Worm (Caenorhabditis elegans) whole organism, L1 larva: ENCODE measurements around the gene W08F4.3.

Experiments
- C04F5.9 ChIP-seq: sonication (generic microtip); optimal IDR thresholded peaks from 2 replicates; lab custom pipeline; 2016; ENCODE audit warnings: missing genetic modification characterization, missing compliant biosample characterization
- C34B4.2 ChIP-seq: sonication (generic microtip); optimal IDR thresholded peaks from 2 replicates; lab custom pipeline; 2017; ENCODE audit warnings: mild to moderate bottlenecking, missing genetic modification characterization, missing compliant biosample characterization
- F16B12.6 ChIP-seq: fragments of 150-350 bp; optimal IDR thresholded peaks from 2 replicates; lab custom pipeline; 2014; ENCODE audit warnings: missing biosample characterization, missing genetic modification characterization
- Y116A8C.19 ChIP-seq: sonication (generic microtip); optimal IDR thresholded peaks from 2 replicates; lab custom pipeline; 2016; ENCODE audit warnings: missing compliant biosample characterization, missing genetic modification characterization, borderline replicate concordance
- aly-2 ChIP-seq: fragments of 150-350 bp; optimal IDR thresholded peaks from 2 replicates; lab custom pipeline; 2014; ENCODE audit warnings: missing biosample characterization, missing genetic modification characterization
- ceh-63 ChIP-seq: fragments of 200-800 bp; sonication (Bioruptor generic); optimal IDR thresholded peaks from 2 replicates; lab custom pipeline; 2018; ENCODE audit warnings: mild to moderate bottlenecking, missing genetic modification characterization, missing compliant biosample characterization
- ceh-8 ChIP-seq: fragments of 200-800 bp; sonication (Bioruptor generic); optimal IDR thresholded peaks from 2 replicates; lab custom pipeline; 2018; ENCODE audit warnings: mild to moderate bottlenecking, missing genetic modification characterization, moderate library complexity, missing compliant biosample characterization
- ceh-82 ChIP-seq, 3 experiments: fragments of 150-350 bp in 1 of 3; sonication (generic microtip) in 2 of 3; optimal IDR thresholded peaks; 2 replicates each; lab custom pipeline; 2014 to 2017; ENCODE audit warnings: missing biosample characterization in 3 of 3, missing genetic modification characterization in 3 of 3
- ceh-88 ChIP-seq: fragments of 200-800 bp; sonication (Bioruptor generic); IDR thresholded peaks from 2 replicates; pipeline ENCODE4 v1.3.6; 2022; ENCODE audit warnings: missing genetic modification characterization, missing compliant biosample characterization
- ces-1 ChIP-seq: fragments of 150-350 bp; optimal IDR thresholded peaks from 2 replicates; lab custom pipeline; 2014; ENCODE audit warnings: missing biosample characterization, missing genetic modification reagents, missing genetic modification characterization
- dsc-1 ChIP-seq: sonication (generic microtip); optimal IDR thresholded peaks from 2 replicates; lab custom pipeline; 2016; ENCODE audit warnings: mild to moderate bottlenecking, missing genetic modification characterization, missing compliant biosample characterization
- efl-1 ChIP-seq, 4 experiments: fragments of 150-350 bp; optimal IDR thresholded peaks in 3 of 4; peaks in 1 of 4; 1 replicate in 1 of 4; 2 replicates in 3 of 4; lab custom pipeline; 2014; ENCODE audit warnings: missing biosample characterization in 2 of 4, missing genetic modification characterization in 2 of 4, missing genetic modification reagents in 2 of 4
- efl-3 ChIP-seq: fragments of 200-800 bp; sonication (Bioruptor generic); optimal IDR thresholded peaks from 2 replicates; lab custom pipeline; 2018; ENCODE audit warnings: mild to moderate bottlenecking, missing genetic modification characterization, missing compliant biosample characterization
- fkh-10 ChIP-seq: sonication (generic microtip); optimal IDR thresholded peaks from 2 replicates; lab custom pipeline; 2017; ENCODE audit warnings: missing biosample characterization, missing genetic modification reagents, missing genetic modification characterization
- fkh-8 ChIP-seq: sonication (generic microtip); optimal IDR thresholded peaks from 2 replicates; lab custom pipeline; 2016; ENCODE audit warnings: mild to moderate bottlenecking, missing genetic modification characterization, missing compliant biosample characterization
- hpl-2 ChIP-seq: fragments of 150-350 bp; optimal IDR thresholded peaks from 2 replicates; lab custom pipeline; 2014; ENCODE audit warnings: missing biosample characterization, missing genetic modification reagents, missing genetic modification characterization
- jun-1 ChIP-seq: fragments of 150-350 bp; optimal IDR thresholded peaks from 2 replicates; lab custom pipeline; 2014; ENCODE audit warnings: missing biosample characterization, missing genetic modification reagents, missing genetic modification characterization
- lin-14 ChIP-seq: fragments of 200-800 bp; sonication (Bioruptor generic); optimal IDR thresholded peaks from 2 replicates; lab custom pipeline; 2018; ENCODE audit warnings: mild to moderate bottlenecking, missing genetic modification characterization, moderate library complexity, missing compliant biosample characterization
- lin-35 ChIP-seq, 2 experiments: fragments of 150-350 bp; optimal IDR thresholded peaks; 2 replicates each; lab custom pipeline; 2014; ENCODE audit warnings: missing biosample characterization in 2 of 2, missing genetic modification characterization in 2 of 2, missing genetic modification reagents in 2 of 2
- lin-39 ChIP-seq: fragments of 150-350 bp; optimal IDR thresholded peaks from 2 replicates; lab custom pipeline; 2014; ENCODE audit warnings: missing biosample characterization, missing genetic modification reagents, missing genetic modification characterization
- lir-3 ChIP-seq: sonication (generic microtip); optimal IDR thresholded peaks from 2 replicates; lab custom pipeline; 2016; ENCODE audit warnings: mild to moderate bottlenecking, missing genetic modification characterization, moderate library complexity, missing compliant biosample characterization; ENCODE audit not compliant: poor library complexity
- mab-9 ChIP-seq: fragments of 200-800 bp; sonication (Bioruptor generic); IDR thresholded peaks from 2 replicates; pipeline ENCODE4 v1.3.6; 2022; ENCODE audit warnings: missing genetic modification reagents, missing genetic modification characterization, missing compliant biosample characterization
- mef-2 ChIP-seq: fragments of 150-350 bp; optimal IDR thresholded peaks from 2 replicates; lab custom pipeline; 2014; ENCODE audit warnings: missing biosample characterization, missing genetic modification characterization
- mep-1 ChIP-seq: fragments of 150-350 bp; optimal IDR thresholded peaks from 2 replicates; lab custom pipeline; 2014; ENCODE audit warnings: missing biosample characterization, missing genetic modification characterization
- nhr-11 ChIP-seq: fragments of 150-350 bp; optimal IDR thresholded peaks from 2 replicates; lab custom pipeline; 2014; ENCODE audit warnings: missing biosample characterization, missing genetic modification characterization
- nhr-12 ChIP-seq: sonication (generic microtip); optimal IDR thresholded peaks from 2 replicates; lab custom pipeline; 2017; ENCODE audit warnings: missing biosample characterization, missing genetic modification characterization
- nhr-19 ChIP-seq: fragments of 200-800 bp; sonication (Bioruptor generic); conservative IDR thresholded peaks from 2 replicates; pipeline ENCODE4 v1.3.6; 2022; ENCODE audit warnings: missing genetic modification characterization, missing compliant biosample characterization
- nhr-28 ChIP-seq: fragments of 150-350 bp; optimal IDR thresholded peaks from 2 replicates; lab custom pipeline; 2014; ENCODE audit warnings: missing biosample characterization, missing genetic modification characterization
- nhr-47 ChIP-seq: sonication (generic microtip); optimal IDR thresholded peaks from 2 replicates; lab custom pipeline; 2016; ENCODE audit warnings: mild to moderate bottlenecking, missing genetic modification characterization, moderate library complexity, missing compliant biosample characterization
- nhr-77 ChIP-seq: fragments of 150-350 bp; optimal IDR thresholded peaks from 2 replicates; lab custom pipeline; 2014; ENCODE audit warnings: missing biosample characterization, missing genetic modification characterization
- nhr-85 ChIP-seq: sonication (generic microtip); peaks from one replicate; lab custom pipeline; 2016; ENCODE audit warnings: missing genetic modification characterization, inconsistent platforms, missing compliant biosample characterization
- nhr-90 ChIP-seq: sonication (generic microtip); optimal IDR thresholded peaks from 2 replicates; lab custom pipeline; 2016; ENCODE audit warnings: mild to moderate bottlenecking, missing genetic modification characterization, missing compliant biosample characterization; ENCODE audit not compliant: poor library complexity
- rnt-1 ChIP-seq: sonication (generic microtip); optimal IDR thresholded peaks from 2 replicates; lab custom pipeline; 2016; ENCODE audit warnings: mild to moderate bottlenecking, missing genetic modification characterization, moderate library complexity, missing compliant biosample characterization
- skn-1 ChIP-seq: fragments of 150-350 bp; optimal IDR thresholded peaks from 2 replicates; lab custom pipeline; 2014; ENCODE audit warnings: missing biosample characterization, missing genetic modification characterization
- snpc-4 ChIP-seq: fragments of 150-350 bp; optimal IDR thresholded peaks from 2 replicates; lab custom pipeline; 2014; ENCODE audit warnings: missing biosample characterization, missing genetic modification characterization
- sptf-1 ChIP-seq: fragments of 150-350 bp; optimal IDR thresholded peaks from 2 replicates; lab custom pipeline; 2014; ENCODE audit warnings: missing biosample characterization, missing genetic modification characterization
- unc-130 ChIP-seq: fragments of 150-350 bp; optimal IDR thresholded peaks from 2 replicates; lab custom pipeline; 2017; ENCODE audit warnings: missing biosample characterization, missing genetic modification characterization, inconsistent platforms
- unc-30 ChIP-seq: sonication (generic microtip); optimal IDR thresholded peaks from 2 replicates; lab custom pipeline; 2017; ENCODE audit warnings: missing biosample characterization, missing genetic modification characterization
- unc-62 ChIP-seq: fragments of 150-350 bp; optimal IDR thresholded peaks from 2 replicates; lab custom pipeline; 2014; ENCODE audit warnings: missing biosample characterization, missing genetic modification reagents, missing genetic modification characterization
- vab-15 ChIP-seq: sonication (generic microtip); optimal IDR thresholded peaks from 2 replicates; lab custom pipeline; 2017; ENCODE audit warnings: missing genotype, mild to moderate bottlenecking, missing genetic modification characterization, missing compliant biosample characterization
- xbp-1 ChIP-seq: sonication (generic microtip); optimal IDR thresholded peaks from 2 replicates; lab custom pipeline; 2016; ENCODE audit warnings: missing genetic modification characterization, missing compliant biosample characterization
- zip-4 ChIP-seq: fragments of 200-800 bp; sonication (Bioruptor generic); optimal IDR thresholded peaks from 2 replicates; lab custom pipeline; 2018; ENCODE audit warnings: mild to moderate bottlenecking, missing genetic modification characterization, moderate library complexity, missing compliant biosample characterization

Gene W08F4.3

DNA sequence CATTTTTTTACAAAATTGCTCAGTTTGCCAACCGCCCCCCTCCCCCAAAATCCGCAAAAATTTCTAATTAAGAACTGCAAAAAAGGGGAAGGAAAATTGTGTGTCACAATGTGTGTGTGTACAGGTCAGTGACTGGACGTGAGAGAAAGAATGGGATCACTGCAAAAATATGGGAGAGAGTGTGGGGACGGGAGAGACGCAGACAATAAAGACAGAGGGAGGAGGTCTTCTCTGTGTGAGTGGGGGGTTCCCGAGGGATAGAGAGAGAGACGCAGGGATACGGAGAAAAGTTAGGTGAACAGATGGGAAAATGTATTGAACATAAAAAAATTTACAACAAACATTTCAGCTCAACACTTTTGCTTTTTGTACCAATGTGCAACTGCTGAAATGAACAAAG lies 45.5 kb downstream of the W08F4.3 start (continued):
- TF ChIP-seq zip-4 (no peak), unc-62 (GFP tag; lab: Kevin White, UChicago) (no peak), nhr-90 (tag; lab: Kevin White, UChicago) (peak; percentile 59), fkh-10 (no peak), nhr-85 (tag; lab: Kevin White, UChicago) (peak; percentile 89), ces-1 (no peak), ceh-88 (GFP tag; lab: Robert Waterston, UW) (no peak), skn-1 (tag; lab: Kevin White, UChicago) (no peak), nhr-12 (tag; lab: Kevin White, UChicago) (no peak), aly-2 (tag; lab: Kevin White, UChicago) (no peak), efl-1 (optimal IDR thresholded peaks at IDR 0.05; lab: Kevin White, UChicago) (peak; percentile 63 to 68), efl-1 (GFP tag; optimal IDR thresholded peaks at IDR 0.05 in 1 of 2; lab: Kevin White, UChicago) (peak; percentile 31 to 90), lin-14 (GFP tag; lab: Kevin White, UChicago) (peak; percentile 90), lir-3 (peak; percentile 5), hpl-2 (GFP tag; lab: Kevin White, UChicago) (no peak), mef-2 (tag; lab: Kevin White, UChicago) (no peak), sptf-1 (no peak), nhr-11 (tag; lab: Kevin White, UChicago) (no peak), C04F5.9 (tag; lab: Kevin White, UChicago) (no peak), snpc-4 (tag; lab: Kevin White, UChicago) (no peak), jun-1 (tag; lab: Kevin White, UChicago) (no peak), fkh-8 (tag; lab: Kevin White, UChicago) (no peak), rnt-1 (tag; lab: Kevin White, UChicago) (peak; percentile 71), nhr-19 (GFP tag; lab: Robert Waterston, UW) (peak; percentile 49; the same call in 1 of the 2 replicates), dsc-1 (tag; lab: Kevin White, UChicago) (peak; percentile 56), lin-39 (no peak), nhr-47 (no peak), lin-35 (GFP tag; optimal IDR thresholded peaks at IDR 0.05; lab: Kevin White, UChicago) (peak; percentile 29 to 59), xbp-1 (tag; lab: Kevin White, UChicago) (no peak), mep-1 (peak; percentile 64), vab-15 (tag; lab: Kevin White, UChicago) (no peak), nhr-28 (tag; lab: Kevin White, UChicago) (no peak)

DNA sequence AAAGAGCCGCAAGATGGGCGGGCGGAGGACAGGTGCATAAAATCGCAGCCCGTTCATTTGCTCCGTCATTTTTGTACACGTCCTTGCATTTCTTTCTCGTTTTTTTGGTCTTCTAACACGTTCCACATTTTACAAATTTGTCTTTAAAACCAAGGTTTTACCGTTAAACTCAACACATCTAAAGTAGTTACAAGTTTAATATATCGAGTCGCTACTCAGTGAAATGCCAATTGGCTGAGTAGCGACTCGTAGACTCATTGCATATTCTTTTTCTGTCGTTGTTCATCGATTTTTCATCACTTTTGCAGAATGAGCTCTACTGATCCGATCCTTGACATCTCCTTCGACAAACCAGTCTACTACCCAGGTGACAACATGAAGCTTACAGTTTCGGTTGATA lies 46.8 kb downstream of the W08F4.3 start, which contains the start of gene arrd-1:
arrd-1 (plus strand) TSS at position 301 of the 400 bp plus-strand sequence.
- TF ChIP-seq efl-1 (optimal IDR thresholded peaks at IDR 0.05; lab: Kevin White, UChicago) = no peak
- TF ChIP-seq efl-1 (GFP tag; optimal IDR thresholded peaks at IDR 0.05 in 1 of 2; lab: Kevin White, UChicago) = peak in 1 of 2 experiments; percentile 3
- TF ChIP-seq nhr-11 (tag; lab: Kevin White, UChicago) = no peak
- TF ChIP-seq nhr-19 (GFP tag; lab: Robert Waterston, UW) = no peak

DNA sequence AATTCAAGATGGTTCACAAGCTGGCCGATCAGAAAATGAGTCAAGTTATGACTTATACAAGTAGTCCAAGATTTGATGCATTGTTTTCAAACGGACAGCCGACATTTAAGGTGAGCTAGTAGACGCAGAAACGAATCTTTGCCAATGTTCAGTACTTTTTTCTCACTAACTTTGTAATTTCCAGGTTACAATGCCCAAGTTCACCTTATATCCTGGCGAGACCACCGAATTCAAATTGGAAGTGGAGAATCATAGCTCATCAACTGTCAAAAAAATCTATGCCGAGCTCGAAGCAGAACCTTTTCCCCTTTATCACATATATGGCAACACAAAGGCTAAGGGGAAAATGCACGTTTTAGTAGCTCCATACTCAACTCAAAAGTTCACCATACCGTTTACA lies 47.5 kb downstream of the W08F4.3 start:
- no peak for TF ChIP-seq efl-3 (GFP tag; lab: Kevin White, UChicago)
- TF ChIP-seq zip-4 = no peak
- TF ChIP-seq dsc-1 (tag; lab: Kevin White, UChicago) = no peak
- TF ChIP-seq lin-39 = no peak
- TF ChIP-seq unc-30 = no peak
- no peak for TF ChIP-seq C34B4.2 (tag; lab: Kevin White, UChicago)
- no peak for TF ChIP-seq jun-1 (tag; lab: Kevin White, UChicago)
- TF ChIP-seq ceh-63 (GFP tag; lab: Kevin White, UChicago) = no peak
- no peak for TF ChIP-seq mab-9 (GFP tag; lab: Robert Waterston, UW)
- no peak for TF ChIP-seq lin-35 (GFP tag; optimal IDR thresholded peaks at IDR 0.05; lab: Kevin White, UChicago)
- TF ChIP-seq fkh-10 = no peak
- TF ChIP-seq C04F5.9 (tag; lab: Kevin White, UChicago) = no peak
- no peak for TF ChIP-seq ceh-82 (tag; optimal IDR thresholded peaks at IDR 0.05; lab: Kevin White, UChicago)
- TF ChIP-seq lin-14 (GFP tag; lab: Kevin White, UChicago) = no peak
- no peak for TF ChIP-seq vab-15 (tag; lab: Kevin White, UChicago)
- TF ChIP-seq unc-130 (tag; lab: Kevin White, UChicago) = no peak
- TF ChIP-seq F16B12.6 = no peak
- no peak for TF ChIP-seq nhr-77 (tag; lab: Kevin White, UChicago)
- TF ChIP-seq ceh-8 (GFP tag; lab: Kevin White, UChicago) = no peak
- TF ChIP-seq Y116A8C.19 (tag; lab: Kevin White, UChicago) = no peak
- TF ChIP-seq, all 84 proteins: peak for 0
